Fruit fly (Drosophila melanogaster) whole organism, embryonic: Measurements from ENCODE around the gene Paf-AHalpha.

Source experiments
- Antp ChIP-seq: fragments of 200-800 bp; sonication (Bioruptor generic); optimal IDR thresholded peaks from 3 replicates; lab custom pipeline; 2016; ENCODE audit warnings: missing biosample characterization, missing genetic modification characterization
- Atf-2 ChIP-seq: fragments of 200-800 bp; sonication (Bioruptor generic); optimal IDR thresholded peaks from 2 replicates; lab custom pipeline; 2016; ENCODE audit warnings: missing biosample characterization, missing genetic modification characterization
- B-H2 ChIP-seq: fragments of 200-800 bp; sonication (Bioruptor generic); optimal IDR thresholded peaks from 2 replicates; lab custom pipeline; 2018; ENCODE audit warnings: missing biosample characterization, mild to moderate bottlenecking, missing genetic modification characterization
- Bteb2 ChIP-seq: fragments of 200-800 bp; sonication (Bioruptor generic); optimal IDR thresholded peaks from 2 replicates; lab custom pipeline; 2016; ENCODE audit warnings: missing biosample characterization, missing genetic modification characterization
- CG10543 ChIP-seq: fragments of 200-800 bp; sonication (Bioruptor generic); optimal IDR thresholded peaks from 3 replicates; lab custom pipeline; 2017; ENCODE audit warnings: missing biosample characterization, mild to moderate bottlenecking, missing genetic modification characterization, moderate library complexity
- CG11560 ChIP-seq: fragments of 200-800 bp; sonication (Bioruptor generic); IDR thresholded peaks from 3 replicates; pipeline ENCODE4 v1.3.6; 2022; ENCODE audit warnings: missing biosample characterization, missing genetic modification characterization
- CG12744 ChIP-seq: fragments of 200-800 bp; sonication (Bioruptor generic); optimal IDR thresholded peaks from 2 replicates; lab custom pipeline; 2016; ENCODE audit warnings: missing biosample characterization, missing genetic modification characterization
- CG12769 ChIP-seq: fragments of 200-800 bp; sonication (Bioruptor generic); optimal IDR thresholded peaks from 2 replicates; lab custom pipeline; 2019; ENCODE audit warnings: missing biosample characterization, mild to moderate bottlenecking, missing genetic modification characterization, moderate library complexity
- CG13123 ChIP-seq: fragments of 200-800 bp; sonication (Bioruptor generic); optimal IDR thresholded peaks from 2 replicates; lab custom pipeline; 2016; ENCODE audit warnings: missing biosample characterization, missing genetic modification characterization
- CG13775 ChIP-seq: fragments of 200-800 bp; sonication (Bioruptor generic); optimal IDR thresholded peaks from 3 replicates; lab custom pipeline; 2017; ENCODE audit warnings: missing biosample characterization, mild to moderate bottlenecking, missing genetic modification characterization
- CG2129 ChIP-seq: fragments of 200-800 bp; sonication (Bioruptor generic); IDR thresholded peaks from 2 replicates; pipeline ENCODE4 v1.3.6; 2022; ENCODE audit warnings: missing biosample characterization, missing genetic modification characterization; ENCODE audit not compliant: partially characterized antibody
- CG32532 ChIP-seq: fragments of 200-800 bp; sonication (Bioruptor generic); IDR thresholded peaks from 2 replicates; pipeline ENCODE4 v1.3.6; 2022; ENCODE audit warnings: missing biosample characterization, missing genetic modification characterization
- CG4282 ChIP-seq: fragments of 200-800 bp; sonication (Bioruptor generic); optimal IDR thresholded peaks from 2 replicates; lab custom pipeline; 2016; ENCODE audit warnings: missing biosample characterization, missing genetic modification characterization
- CG7271 ChIP-seq: fragments of 200-800 bp; sonication (Bioruptor generic); optimal IDR thresholded peaks from 2 replicates; lab custom pipeline; 2018; ENCODE audit warnings: missing biosample characterization, mild to moderate bottlenecking, missing genetic modification characterization, moderate library complexity
- CG7745 ChIP-seq: fragments of 200-800 bp; sonication (Bioruptor generic); optimal IDR thresholded peaks from 2 replicates; lab custom pipeline; 2018; ENCODE audit warnings: missing biosample characterization, mild to moderate bottlenecking, missing genetic modification characterization, moderate library complexity
- CG8359 ChIP-seq: fragments of 200-800 bp; sonication (Bioruptor generic); optimal IDR thresholded peaks from 2 replicates; lab custom pipeline; 2017; ENCODE audit warnings: missing biosample characterization, mild to moderate bottlenecking, missing genetic modification characterization, borderline replicate concordance
- CoRest ChIP-seq: fragments of 200-800 bp; sonication (Bioruptor generic); optimal IDR thresholded peaks from 3 replicates; lab custom pipeline; 2018; ENCODE audit warnings: missing biosample characterization, mild to moderate bottlenecking, missing genetic modification characterization, moderate library complexity
- HHEX ChIP-seq: fragments of 200-800 bp; sonication (Bioruptor generic); optimal IDR thresholded peaks from 3 replicates; lab custom pipeline; 2017; ENCODE audit warnings: missing biosample characterization, mild to moderate bottlenecking, missing genetic modification characterization, missing genetic modification reagents
- HmgD ChIP-seq: fragments of 200-800 bp; sonication (Bioruptor generic); optimal IDR thresholded peaks from 3 replicates; lab custom pipeline; 2016; ENCODE audit warnings: missing biosample characterization, missing genetic modification characterization
- NFAT ChIP-seq: fragments of 200-800 bp; sonication (Bioruptor generic); IDR thresholded peaks from 2 replicates; pipeline ENCODE4 v1.3.6; 2022; ENCODE audit warnings: missing biosample characterization, missing genetic modification characterization
- Spps ChIP-seq: fragments of 200-800 bp; sonication (Bioruptor generic); optimal IDR thresholded peaks from 2 replicates; lab custom pipeline; 2018; ENCODE audit warnings: missing biosample characterization, mild to moderate bottlenecking, missing genetic modification characterization
- ab ChIP-seq: fragments of 200-800 bp; sonication (Bioruptor generic); optimal IDR thresholded peaks from 2 replicates; lab custom pipeline; 2016; ENCODE audit warnings: missing biosample characterization, missing genetic modification characterization
- ac ChIP-seq: fragments of 200-800 bp; sonication (Bioruptor generic); optimal IDR thresholded peaks from 3 replicates; lab custom pipeline; 2017; ENCODE audit warnings: missing biosample characterization, mild to moderate bottlenecking, missing genetic modification characterization
- amos ChIP-seq: fragments of 200-800 bp; sonication (Bioruptor generic); IDR thresholded peaks from 2 replicates; pipeline ENCODE4 v1.3.6; 2022; ENCODE audit warnings: missing biosample characterization, missing genetic modification characterization; ENCODE audit not compliant: partially characterized antibody
- ase ChIP-seq: fragments of 200-800 bp; sonication (Bioruptor generic); IDR thresholded peaks from 3 replicates; pipeline ENCODE4 v1.3.6; 2022; ENCODE audit warnings: missing biosample characterization, missing genetic modification characterization
- ato ChIP-seq: fragments of 200-800 bp; sonication (Bioruptor generic); IDR thresholded peaks from 2 replicates; pipeline ENCODE4 v1.3.6; 2022; ENCODE audit warnings: missing biosample characterization, missing genetic modification characterization; ENCODE audit not compliant: partially characterized antibody
- bigmax ChIP-seq: fragments of 200-800 bp; sonication (Bioruptor generic); optimal IDR thresholded peaks from 2 replicates; lab custom pipeline; 2018; ENCODE audit warnings: missing biosample characterization, mild to moderate bottlenecking, missing genetic modification characterization
- cas ChIP-seq: fragments of 200-800 bp; sonication (Bioruptor generic); IDR thresholded peaks from 2 replicates; pipeline ENCODE4 v1.3.6; 2022; ENCODE audit warnings: missing biosample characterization, missing genetic modification characterization
- cg ChIP-seq: fragments of 200-800 bp; sonication (Bioruptor generic); optimal IDR thresholded peaks from 3 replicates; lab custom pipeline; 2019; ENCODE audit warnings: missing biosample characterization, mild to moderate bottlenecking, missing genetic modification characterization, moderate library complexity
- da ChIP-seq: fragments of 200-800 bp; sonication (Bioruptor generic); optimal IDR thresholded peaks from 2 replicates; lab custom pipeline; 2016; ENCODE audit warnings: missing biosample characterization, missing genetic modification characterization
- grn ChIP-seq: fragments of 200-800 bp; sonication (Bioruptor generic); optimal IDR thresholded peaks from 3 replicates; lab custom pipeline; 2017; ENCODE audit warnings: missing biosample characterization, missing genetic modification characterization
- her ChIP-seq: fragments of 200-800 bp; sonication (Bioruptor generic); optimal IDR thresholded peaks from 2 replicates; lab custom pipeline; 2016; ENCODE audit warnings: missing biosample characterization, missing genetic modification characterization
- hkb ChIP-seq, 2 experiments: fragments of 200-800 bp in 1 of 2; fragments of >200 bp in 1 of 2; sonication (Bioruptor generic) in 1 of 2; IDR thresholded peaks in 1 of 2; optimal IDR thresholded peaks in 1 of 2; 2 replicates each; pipeline versions ENCODE4 v1.3.6 to Lab custom; 2017 to 2022; ENCODE audit warnings: missing biosample characterization in 1 of 2, missing genetic modification characterization in 1 of 2
- ind ChIP-seq: fragments of 200-800 bp; sonication (Bioruptor generic); optimal IDR thresholded peaks from 3 replicates; lab custom pipeline; 2016; ENCODE audit warnings: missing biosample characterization, missing genetic modification characterization
- jigr1 ChIP-seq: fragments of 200-800 bp; sonication (Bioruptor generic); IDR thresholded peaks from 3 replicates; pipeline ENCODE4 v1.3.6; 2022; ENCODE audit warnings: missing biosample characterization, missing genetic modification characterization
- kay ChIP-seq: fragments of 200-800 bp; sonication (Bioruptor generic); optimal IDR thresholded peaks from 2 replicates; lab custom pipeline; 2016; ENCODE audit warnings: missing biosample characterization, missing genetic modification characterization
- lmd ChIP-seq: fragments of 200-800 bp; sonication (Bioruptor generic); IDR thresholded peaks from 2 replicates; pipeline ENCODE4 v1.3.6; 2022; ENCODE audit warnings: missing biosample characterization, missing genetic modification characterization
- p53 ChIP-seq: fragments of 200-800 bp; sonication (Bioruptor generic); optimal IDR thresholded peaks from 2 replicates; lab custom pipeline; 2016; ENCODE audit warnings: missing biosample characterization, missing genetic modification characterization
- pan ChIP-seq, 4 experiments: fragments of >200 bp in 3 of 4; fragments of 200-800 bp in 1 of 4; sonication (Bioruptor generic) in 1 of 4; optimal IDR thresholded peaks in 3 of 4; IDR thresholded peaks in 1 of 4; 2 replicates each; pipeline versions ENCODE4 v1.3.6 to Lab custom; 2017 to 2022; ENCODE audit warnings: missing biosample characterization in 2 of 4, missing genetic modification characterization in 2 of 4, mixed read lengths in 1 of 4
- pfk ChIP-seq: fragments of 200-800 bp; sonication (Bioruptor generic); optimal IDR thresholded peaks from 2 replicates; lab custom pipeline; 2018; ENCODE audit warnings: missing biosample characterization, mild to moderate bottlenecking, missing genetic modification characterization, moderate library complexity
- pita ChIP-seq: fragments of 200-800 bp; sonication (Bioruptor generic); optimal IDR thresholded peaks from 2 replicates; lab custom pipeline; 2017; ENCODE audit warnings: missing biosample characterization, mild to moderate bottlenecking, missing genetic modification characterization
- prd ChIP-seq, 3 experiments: fragments of >200 bp in 2 of 3; fragments of 200-800 bp in 1 of 3; sonication (Bioruptor generic) in 1 of 3; optimal IDR thresholded peaks in 2 of 3; IDR thresholded peaks in 1 of 3; 2 replicates in 2 of 3; 3 replicates in 1 of 3; pipeline versions ENCODE4 v1.3.6 to Lab custom; 2017 to 2022; ENCODE audit warnings: missing biosample characterization in 1 of 3, missing genetic modification characterization in 1 of 3
- shn ChIP-seq: fragments of 200-800 bp; sonication (Bioruptor generic); optimal IDR thresholded peaks from 3 replicates; lab custom pipeline; 2016; ENCODE audit warnings: missing biosample characterization, missing genetic modification characterization
- slbo ChIP-seq: fragments of 200-800 bp; sonication (Bioruptor generic); IDR thresholded peaks from 2 replicates; pipeline ENCODE4 v1.3.6; 2022; ENCODE audit warnings: missing biosample characterization, missing genetic modification characterization
- ssp ChIP-seq: fragments of 200-800 bp; sonication (Bioruptor generic); IDR thresholded peaks from 2 replicates; pipeline ENCODE4 v1.3.6; 2022; ENCODE audit warnings: missing biosample characterization, missing genetic modification characterization
- tna ChIP-seq: fragments of 200-800 bp; sonication (Bioruptor generic); IDR thresholded peaks from 2 replicates; pipeline ENCODE4 v1.3.6; 2022; ENCODE audit warnings: missing biosample characterization, missing genetic modification characterization; ENCODE audit not compliant: partially characterized antibody
- trh ChIP-seq: fragments of 200-800 bp; sonication (Bioruptor generic); optimal IDR thresholded peaks from 2 replicates; lab custom pipeline; 2016; ENCODE audit warnings: missing biosample characterization, missing genetic modification characterization

Gene Paf-AHalpha

DNA sequence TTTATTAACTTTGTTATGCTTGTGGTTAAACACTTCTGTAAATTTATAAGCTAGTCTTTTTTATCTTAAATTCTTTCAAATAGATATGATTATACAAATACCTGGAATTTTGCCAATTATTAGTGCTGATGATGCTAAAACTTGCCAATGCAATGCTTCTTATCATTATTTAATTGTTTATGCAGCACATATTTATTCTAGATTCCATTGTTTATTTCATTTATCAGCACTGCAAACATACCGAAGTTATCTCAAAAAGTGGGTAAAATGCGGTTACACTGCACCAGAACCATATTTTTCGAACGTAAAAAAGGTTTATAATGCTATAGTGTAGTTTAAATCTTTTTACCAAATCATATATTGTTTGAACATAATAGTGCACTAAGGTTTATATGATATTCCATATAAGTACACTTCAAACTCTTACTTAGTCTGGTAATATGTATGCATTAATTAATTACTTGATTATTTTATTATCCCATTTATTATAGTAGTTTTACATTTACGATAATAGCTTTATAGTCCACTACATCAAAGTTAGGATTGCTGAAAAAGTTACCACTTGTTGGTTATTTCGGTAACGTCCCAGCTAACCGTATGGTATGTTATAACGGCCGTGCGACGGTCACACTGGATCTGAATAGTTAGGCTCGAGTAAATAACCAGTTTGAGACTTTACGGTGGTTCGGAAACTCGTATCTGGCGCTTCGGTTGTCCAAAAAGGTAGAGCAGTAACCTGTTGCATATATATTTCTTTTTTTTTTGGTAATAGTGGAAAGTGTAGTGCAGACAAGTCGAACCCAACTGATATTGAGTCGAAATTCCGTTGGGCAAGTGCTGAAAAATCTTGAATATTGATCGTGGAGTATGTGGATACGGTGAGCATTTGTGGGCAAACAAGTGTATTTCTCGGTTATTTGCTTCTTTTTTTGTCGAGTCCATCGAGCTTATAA, 3.1 kb upstream of the Paf-AHalpha start, which contains the start of gene Rhp (continued):
- TF ChIP-seq B-H2 (GFP tag; lab: Kevin White, UChicago) (peak; percentile 7), ssp (GFP tag; lab: Robert Waterston, UW) (no peak), her (GFP tag; lab: Kevin White, UChicago) (no peak), CG12744 (no peak), Spps (tag; lab: Kevin White, UChicago) (no peak), trh (GFP tag; lab: Kevin White, UChicago) (no peak), prd (optimal IDR thresholded peaks at IDR 0.05; lab: Kevin White, UChicago) (no peak), prd (GFP tag; IDR thresholded peaks at IDR 0.05; lab: Robert Waterston, UW) (no peak), CG13123 (GFP tag; lab: Kevin White, UChicago) (no peak), CG4282 (GFP tag; lab: Kevin White, UChicago) (no peak), CG8359 (GFP tag; lab: Kevin White, UChicago) (peak; percentile 25), ind (GFP tag; lab: Kevin White, UChicago) (no peak), shn (no peak), CoRest (tag; lab: Kevin White, UChicago) (peak; percentile 45), hkb (optimal IDR thresholded peaks at IDR 0.05; lab: Kevin White, UChicago) (no peak), hkb (GFP tag; IDR thresholded peaks at IDR 0.05; lab: Robert Waterston, UW) (peak; percentile 66), bigmax (GFP tag; lab: Kevin White, UChicago) (no peak), tna (GFP tag; lab: Robert Waterston, UW) (no peak), NFAT (GFP tag; lab: Robert Waterston, UW) (no peak), cas (GFP tag; lab: Robert Waterston, UW) (no peak), cg (no peak), pfk (GFP tag; lab: Kevin White, UChicago) (peak; percentile 23), amos (peak; percentile 54; the same call in 1 of the 2 replicates), da (no peak), ac (GFP tag; lab: Kevin White, UChicago) (peak; percentile 19), CG32532 (GFP tag; lab: Robert Waterston, UW) (no peak), jigr1 (GFP tag; lab: Robert Waterston, UW) (no peak), grn (GFP tag; lab: Kevin White, UChicago) (no peak), ab (GFP tag; lab: Kevin White, UChicago) (no peak), ato (GFP tag; lab: Robert Waterston, UW) (no peak), kay (no peak), CG12769 (tag; lab: Kevin White, UChicago) (no peak), HHEX (GFP tag; lab: Kevin White, UChicago) (peak; percentile 51), pita (GFP tag; lab: Kevin White, UChicago) (no peak), CG7745 (no peak), pan (optimal IDR thresholded peaks at IDR 0.05; lab: Kevin White, UChicago) (no peak), pan (GFP tag; optimal IDR thresholded peaks at IDR 0.05 in 1 of 2, IDR thresholded peaks at IDR 0.05 in 1 of 2) (no peak), p53 (GFP tag; lab: Kevin White, UChicago) (no peak), Bteb2 (no peak), CG7271 (tag; lab: Kevin White, UChicago) (no peak), CG2129 (GFP tag; lab: Robert Waterston, UW) (no peak), CG11560 (tag; lab: Robert Waterston, UW) (no peak), Antp (no peak), slbo (GFP tag; lab: Robert Waterston, UW) (no peak), CG13775 (GFP tag; lab: Kevin White, UChicago) (no peak), ase (GFP tag; lab: Robert Waterston, UW) (no peak), CG10543 (GFP tag; lab: Kevin White, UChicago) (peak; percentile 56), HmgD (GFP tag; lab: Kevin White, UChicago) (no peak), lmd (GFP tag; lab: Robert Waterston, UW) (no peak), Atf-2 (GFP tag; lab: Kevin White, UChicago) (no peak)
